Worm (Caenorhabditis elegans) whole organism, young adult: ENCODE results near the gene Y41C4A.8.
A peak's percentile ranks its signal among the peaks of the same experiment; 100 is the strongest.

Source experiments
- B0336.3 ChIP-seq: fragments of 200-800 bp; sonication (Bioruptor generic); IDR thresholded peaks from 2 replicates; pipeline ENCODE4 v1.3.6; 2022; ENCODE audit warnings: missing genetic modification characterization, missing compliant biosample characterization
- C06A6.2 ChIP-seq: fragments of 200-800 bp; sonication (Bioruptor generic); conservative IDR thresholded peaks from 2 replicates; pipeline ENCODE4 v1.3.6; 2022; ENCODE audit warnings: missing genetic modification characterization, missing compliant biosample characterization
- F10E7.11 ChIP-seq: sonication (generic microtip); optimal IDR thresholded peaks from 2 replicates; lab custom pipeline; 2017; ENCODE audit warnings: mild to moderate bottlenecking, missing genetic modification characterization, moderate library complexity, missing compliant biosample characterization
- F22D6.2 ChIP-seq: sonication (generic microtip); optimal IDR thresholded peaks from 2 replicates; lab custom pipeline; 2016; ENCODE audit warnings: mild to moderate bottlenecking, missing genetic modification characterization, missing compliant biosample characterization
- F23B12.7 ChIP-seq: sonication (generic microtip); optimal IDR thresholded peaks from 2 replicates; lab custom pipeline; 2017; ENCODE audit warnings: missing genetic modification characterization, mild to moderate bottlenecking, missing compliant biosample characterization, antibody characterized with exemption, moderate library complexity; ENCODE audit not compliant: insufficient read depth
- F33H1.4 ChIP-seq: fragments of 200-800 bp; sonication (Bioruptor generic); IDR thresholded peaks from 2 replicates; pipeline ENCODE4 v1.3.6; 2022; ENCODE audit warnings: missing genetic modification reagents, missing genetic modification characterization, missing compliant biosample characterization
- F37B4.10 ChIP-seq: fragments of 200-800 bp; sonication (Bioruptor generic); IDR thresholded peaks from 2 replicates; pipeline ENCODE4 v1.3.6; 2022; ENCODE audit warnings: missing genetic modification characterization, missing compliant biosample characterization
- F39B2.1 ChIP-seq: fragments of 200-800 bp; sonication (Bioruptor generic); IDR thresholded peaks from 2 replicates; pipeline ENCODE4 v1.3.6; 2022; ENCODE audit warnings: missing genetic modification reagents, missing genetic modification characterization, missing compliant biosample characterization
- F52B5.7 ChIP-seq: sonication (generic microtip); optimal IDR thresholded peaks from 2 replicates; lab custom pipeline; 2016; ENCODE audit warnings: mild to moderate bottlenecking, missing genetic modification characterization, missing compliant biosample characterization
- F57A8.1 ChIP-seq: fragments of 200-800 bp; sonication (Bioruptor generic); optimal IDR thresholded peaks from 2 replicates; lab custom pipeline; 2018; ENCODE audit warnings: mild to moderate bottlenecking, missing genetic modification characterization, moderate library complexity, missing compliant biosample characterization
- K11D2.4 ChIP-seq: fragments of 200-800 bp; sonication (Bioruptor generic); IDR thresholded peaks from 2 replicates; pipeline ENCODE4 v1.3.6; 2022; ENCODE audit warnings: missing genetic modification reagents, missing genetic modification characterization, missing compliant biosample characterization
- T26A5.8 ChIP-seq: sonication (generic microtip); optimal IDR thresholded peaks from 2 replicates; lab custom pipeline; 2016; ENCODE audit warnings: missing genetic modification characterization, missing compliant biosample characterization
- Y53F4B.3 ChIP-seq: fragments of 200-800 bp; sonication (Bioruptor generic); IDR thresholded peaks from 2 replicates; pipeline ENCODE4 v1.3.6; 2022; ENCODE audit warnings: missing genetic modification reagents, missing genetic modification characterization, missing compliant biosample characterization
- Y67H2A.10 ChIP-seq: fragments of 200-800 bp; sonication (Bioruptor generic); conservative IDR thresholded peaks from 2 replicates; pipeline ENCODE4 v1.3.6; 2022; ENCODE audit warnings: missing genetic modification reagents, missing genetic modification characterization, missing compliant biosample characterization
- aptf-2 ChIP-seq: fragments of 200-800 bp; sonication (Bioruptor generic); conservative IDR thresholded peaks from 2 replicates; pipeline ENCODE4 v1.3.6; 2022; ENCODE audit warnings: missing genetic modification reagents, missing genetic modification characterization, missing compliant biosample characterization
- attf-3 ChIP-seq: fragments of 200-800 bp; sonication (Bioruptor generic); conservative IDR thresholded peaks from 2 replicates; pipeline ENCODE4 v1.3.6; 2022; ENCODE audit warnings: missing genetic modification reagents, missing genetic modification characterization, missing compliant biosample characterization
- attf-5 ChIP-seq: fragments of 200-800 bp; sonication (Bioruptor generic); optimal IDR thresholded peaks from 2 replicates; lab custom pipeline; 2018; ENCODE audit warnings: mild to moderate bottlenecking, missing genetic modification characterization, missing compliant biosample characterization
- attf-6 ChIP-seq: fragments of 200-800 bp; sonication (Bioruptor generic); IDR thresholded peaks from 2 replicates; pipeline ENCODE4 v1.3.6; 2022; ENCODE audit warnings: missing genetic modification reagents, missing genetic modification characterization, missing compliant biosample characterization
- bed-1 ChIP-seq: fragments of 200-800 bp; sonication (Bioruptor generic); IDR thresholded peaks from 2 replicates; pipeline ENCODE4 v1.3.6; 2022; ENCODE audit warnings: missing genetic modification reagents, missing genetic modification characterization, missing compliant biosample characterization
- ccch-3 ChIP-seq: fragments of 200-800 bp; sonication (Bioruptor generic); optimal IDR thresholded peaks from 2 replicates; lab custom pipeline; 2018; ENCODE audit warnings: mild to moderate bottlenecking, missing genetic modification characterization, missing compliant biosample characterization
- cebp-1 ChIP-seq, 2 experiments: fragments of 200-800 bp in 1 of 2; sonication (Bioruptor generic) in 1 of 2; sonication (generic microtip) in 1 of 2; IDR thresholded peaks in 1 of 2; optimal IDR thresholded peaks in 1 of 2; 2 replicates each; pipeline versions ENCODE4 v1.3.6 to Lab custom; 2017 to 2022; ENCODE audit warnings: missing compliant biosample characterization in 2 of 2, missing genetic modification characterization in 2 of 2, mild to moderate bottlenecking in 1 of 2, missing genetic modification reagents in 1 of 2, moderate library complexity in 1 of 2
- ceh-27 ChIP-seq: fragments of 200-800 bp; sonication (Bioruptor generic); optimal IDR thresholded peaks from 2 replicates; lab custom pipeline; 2018; ENCODE audit warnings: mild to moderate bottlenecking, missing genetic modification characterization, moderate library complexity, missing compliant biosample characterization
- ceh-40 ChIP-seq: fragments of 200-800 bp; sonication (Bioruptor generic); IDR thresholded peaks from 2 replicates; pipeline ENCODE4 v1.3.6; 2022; ENCODE audit warnings: missing genetic modification characterization, missing compliant biosample characterization
- ceh-58 ChIP-seq: fragments of 200-800 bp; sonication (Bioruptor generic); IDR thresholded peaks from 2 replicates; pipeline ENCODE4 v1.3.6; 2022; ENCODE audit warnings: missing genetic modification characterization, missing compliant biosample characterization
- ceh-79 ChIP-seq: sonication (generic microtip); optimal IDR thresholded peaks from 2 replicates; lab custom pipeline; 2017; ENCODE audit warnings: mild to moderate bottlenecking, missing genetic modification characterization, missing compliant biosample characterization
- dpl-1 ChIP-seq: fragments of 150-350 bp; optimal IDR thresholded peaks from 2 replicates; lab custom pipeline; 2014; ENCODE audit warnings: missing biosample characterization, missing genetic modification reagents, missing genetic modification characterization
- egrh-3 ChIP-seq: fragments of 200-800 bp; sonication (Bioruptor generic); IDR thresholded peaks from 2 replicates; pipeline ENCODE4 v1.3.6; 2022; ENCODE audit warnings: missing genetic modification reagents, missing genetic modification characterization, missing compliant biosample characterization
- ets-4 ChIP-seq: fragments of 200-800 bp; sonication (Bioruptor generic); optimal IDR thresholded peaks from 2 replicates; lab custom pipeline; 2018; ENCODE audit warnings: mild to moderate bottlenecking, missing genetic modification characterization, missing compliant biosample characterization
- gei-17 ChIP-seq: fragments of 200-800 bp; sonication (Bioruptor generic); optimal IDR thresholded peaks from 2 replicates; lab custom pipeline; 2018; ENCODE audit warnings: mild to moderate bottlenecking, missing genetic modification characterization, missing compliant biosample characterization
- him-1 ChIP-seq: sonication (generic microtip); optimal IDR thresholded peaks from 2 replicates; lab custom pipeline; 2016; ENCODE audit warnings: missing genotype, missing genetic modification reagents, missing genetic modification characterization, missing compliant biosample characterization
- hlh-12 ChIP-seq: sonication (generic microtip); optimal IDR thresholded peaks from 2 replicates; lab custom pipeline; 2016; ENCODE audit warnings: missing genetic modification characterization, missing compliant biosample characterization
- hrde-1 ChIP-seq: sonication (generic microtip); optimal IDR thresholded peaks from 2 replicates; lab custom pipeline; 2016; ENCODE audit warnings: missing genetic modification characterization, mild to moderate bottlenecking, missing compliant biosample characterization, moderate library complexity, missing genotype, missing genetic modification reagents, borderline replicate concordance
- let-607 ChIP-seq, 2 experiments: fragments of 200-800 bp in 1 of 2; sonication (Bioruptor generic) in 1 of 2; sonication (generic microtip) in 1 of 2; optimal IDR thresholded peaks; 2 replicates each; lab custom pipeline; 2016 to 2018; ENCODE audit warnings: mild to moderate bottlenecking in 2 of 2, missing compliant biosample characterization in 2 of 2, missing genetic modification characterization in 2 of 2, moderate library complexity in 2 of 2, missing genotype in 1 of 2
- lin-40 ChIP-seq: sonication (generic microtip); optimal IDR thresholded peaks from 2 replicates; lab custom pipeline; 2016; ENCODE audit warnings: missing genetic modification characterization, mild to moderate bottlenecking, missing compliant biosample characterization, missing genotype, missing genetic modification reagents
- madf-10 ChIP-seq: sonication (generic microtip); optimal IDR thresholded peaks from 2 replicates; lab custom pipeline; 2016; ENCODE audit warnings: mild to moderate bottlenecking, missing genetic modification characterization, missing compliant biosample characterization
- mcd-1 ChIP-seq: fragments of 200-800 bp; sonication (Bioruptor generic); IDR thresholded peaks from 2 replicates; pipeline ENCODE4 v1.3.6; 2022; ENCODE audit warnings: missing genetic modification reagents, missing genetic modification characterization, missing compliant biosample characterization
- nfyb-1 ChIP-seq: fragments of 200-800 bp; sonication (Bioruptor generic); IDR thresholded peaks from 2 replicates; pipeline ENCODE4 v1.3.6; 2022; ENCODE audit warnings: missing genetic modification reagents, missing genetic modification characterization, missing compliant biosample characterization
- nhr-120 ChIP-seq: fragments of 200-800 bp; sonication (Bioruptor generic); IDR thresholded peaks from 2 replicates; pipeline ENCODE4 v1.3.6; 2022; ENCODE audit warnings: missing genetic modification characterization, missing compliant biosample characterization
- nhr-80 ChIP-seq: sonication (generic microtip); optimal IDR thresholded peaks from 2 replicates; lab custom pipeline; 2016; ENCODE audit warnings: missing genetic modification characterization, missing compliant biosample characterization
- sdz-38 ChIP-seq: sonication (generic microtip); optimal IDR thresholded peaks from 2 replicates; lab custom pipeline; 2016; ENCODE audit warnings: missing genotype, missing genetic modification characterization, missing compliant biosample characterization
- unc-130 ChIP-seq: sonication (generic microtip); optimal IDR thresholded peaks from 2 replicates; lab custom pipeline; 2016; ENCODE audit warnings: missing genetic modification reagents, missing genetic modification characterization, missing compliant biosample characterization
- zim-3 ChIP-seq: sonication (generic microtip); optimal IDR thresholded peaks from 2 replicates; lab custom pipeline; 2017; ENCODE audit warnings: mild to moderate bottlenecking, missing genetic modification characterization, moderate library complexity, missing compliant biosample characterization
- ztf-3 ChIP-seq: fragments of 200-800 bp; sonication (Bioruptor generic); optimal IDR thresholded peaks from 2 replicates; lab custom pipeline; 2018; ENCODE audit warnings: mild to moderate bottlenecking, missing genetic modification characterization, missing compliant biosample characterization

The Y41C4A.8 gene

ce11 chrIII:11726590-11726989, 18.0 kb upstream of the Y41C4A.8 start, which contains the start of gene Y41C4A.12:
Y41C4A.12 (minus strand) TSS chrIII:11726690.
- TF ChIP-seq ceh-58 (GFP tag; lab: Robert Waterston, UW) (no peak), F33H1.4 (GFP tag; lab: Robert Waterston, UW) (no peak), Y67H2A.10 (no peak), ccch-3 (GFP tag; lab: Kevin White, UChicago) (no peak), hlh-12 (tag; lab: Kevin White, UChicago) (no peak), him-1 (tag; lab: Kevin White, UChicago) (no peak), hrde-1 (tag; lab: Kevin White, UChicago) (no peak), F22D6.2 (tag; lab: Kevin White, UChicago) (no peak), lin-40 (tag; lab: Kevin White, UChicago) (no peak), K11D2.4 (GFP tag; lab: Robert Waterston, UW) (no peak), egrh-3 (no peak), F39B2.1 (GFP tag; lab: Robert Waterston, UW) (no peak)

- TF ChIP-seq C06A6.2 (GFP tag; lab: Robert Waterston, UW) = no peak
- TF ChIP-seq cebp-1 (GFP tag; IDR thresholded peaks at IDR 0.05; lab: Robert Waterston, UW) = no peak
- TF ChIP-seq cebp-1 (tag; optimal IDR thresholded peaks at IDR 0.05; lab: Kevin White, UChicago) = peak; percentile 75
- no peak for TF ChIP-seq ets-4
- TF ChIP-seq bed-1 = no peak
- no peak for TF ChIP-seq dpl-1
- no peak for TF ChIP-seq ceh-27
- no peak for TF ChIP-seq zim-3 (tag; lab: Kevin White, UChicago)
- TF ChIP-seq F10E7.11 (tag; lab: Kevin White, UChicago) = no peak
- TF ChIP-seq madf-10 (tag; lab: Kevin White, UChicago) = no peak
- TF ChIP-seq F39B2.1 (GFP tag; lab: Robert Waterston, UW) = no peak
- TF ChIP-seq F57A8.1 = no peak
- TF ChIP-seq sdz-38 (tag; lab: Kevin White, UChicago) = no peak
- TF ChIP-seq ceh-79 = no peak
- TF ChIP-seq unc-130 (GFP tag; lab: Kevin White, UChicago) = no peak
- no peak for TF ChIP-seq F23B12.7 (tag; lab: Kevin White, UChicago)
- TF ChIP-seq nhr-80 = peak; percentile 19
- no peak for TF ChIP-seq ztf-3 (GFP tag; lab: Kevin White, UChicago)
- no peak for TF ChIP-seq Y53F4B.3
- no peak for TF ChIP-seq T26A5.8 (tag; lab: Kevin White, UChicago)
- TF ChIP-seq attf-5 (GFP tag; lab: Kevin White, UChicago) = no peak
- no peak for TF ChIP-seq gei-17 (GFP tag; lab: Kevin White, UChicago)
- TF ChIP-seq let-607 (tag; optimal IDR thresholded peaks at IDR 0.05; lab: Kevin White, UChicago) = peak; percentile 96
- TF ChIP-seq B0336.3 (GFP tag; lab: Robert Waterston, UW) = no peak
- TF ChIP-seq Y67H2A.10 = no peak
- TF ChIP-seq nhr-120 (GFP tag; lab: Robert Waterston, UW) = no peak
- TF ChIP-seq mcd-1 (GFP tag; lab: Robert Waterston, UW) = 0 out of 2 replicates have a peak, but pooled peaks have one; percentile 7
- no peak for TF ChIP-seq attf-3 (GFP tag; lab: Robert Waterston, UW)
- TF ChIP-seq nfyb-1 (GFP tag; lab: Robert Waterston, UW) = no peak
- no peak for TF ChIP-seq attf-6 (GFP tag; lab: Robert Waterston, UW)
- no peak for TF ChIP-seq F37B4.10
- no peak for TF ChIP-seq aptf-2 (GFP tag; lab: Robert Waterston, UW)
- no peak for TF ChIP-seq ceh-40 (GFP tag; lab: Robert Waterston, UW)
- TF ChIP-seq F52B5.7 (tag; lab: Kevin White, UChicago) = no peak
- no peak for TF ChIP-seq hrde-1 (tag; lab: Kevin White, UChicago)
Observed at ce11 chrIII:11721405-11721804, 12.8 kb upstream of the Y41C4A.8 start, which contains the start of gene Y41C4A.32. Y41C4A.32 (plus strand) TSS chrIII:11721706.
